Fruit fly (Drosophila melanogaster) whole organism, adult: ENCODE measurements around the gene MBD-like.
A peak's percentile ranks its signal among the peaks of the same experiment; 100 is the strongest.

ENCODE experiments used
- CG11617 ChIP-seq: fragments of 200-800 bp; sonication (Bioruptor generic); optimal IDR thresholded peaks from 2 replicates; lab custom pipeline; 2017; ENCODE audit warnings: mild to moderate bottlenecking, missing biosample characterization, missing genetic modification reagents, missing genetic modification characterization
- CG12768 ChIP-seq: fragments of 200-800 bp; sonication (Bioruptor generic); optimal IDR thresholded peaks from 2 replicates; lab custom pipeline; 2017; ENCODE audit warnings: missing biosample characterization, missing genetic modification characterization, mild to moderate bottlenecking, moderate library complexity, missing genetic modification reagents
- CG14711 ChIP-seq: fragments of 200-800 bp; sonication (Bioruptor generic); optimal IDR thresholded peaks from 2 replicates; lab custom pipeline; 2018; ENCODE audit warnings: missing biosample characterization, mild to moderate bottlenecking, missing genetic modification characterization, moderate library complexity
- CG1620 ChIP-seq: fragments of 200-800 bp; sonication (Bioruptor generic); optimal IDR thresholded peaks from 2 replicates; lab custom pipeline; 2016; ENCODE audit warnings: missing biosample characterization, missing genetic modification characterization
- CG33017 ChIP-seq: fragments of 200-800 bp; sonication (Bioruptor generic); optimal IDR thresholded peaks from 2 replicates; lab custom pipeline; 2018; ENCODE audit warnings: missing biosample characterization, mild to moderate bottlenecking, missing genetic modification characterization, moderate library complexity
- CG5204 ChIP-seq: fragments of 200-800 bp; sonication (Bioruptor generic); optimal IDR thresholded peaks from 2 replicates; lab custom pipeline; 2016; ENCODE audit warnings: missing biosample characterization, missing genetic modification characterization
- CG7045 ChIP-seq: fragments of 200-800 bp; sonication (Bioruptor generic); optimal IDR thresholded peaks from 2 replicates; lab custom pipeline; 2017; ENCODE audit warnings: missing biosample characterization, mild to moderate bottlenecking, missing genetic modification characterization
- CG7101 ChIP-seq: fragments of 200-800 bp; sonication (Bioruptor generic); optimal IDR thresholded peaks from 2 replicates; lab custom pipeline; 2018; ENCODE audit warnings: missing biosample characterization, mild to moderate bottlenecking, missing genetic modification characterization, moderate library complexity
- Clk ChIP-seq: fragments of 200-800 bp; sonication (Bioruptor generic); optimal IDR thresholded peaks from 2 replicates; lab custom pipeline; 2017; ENCODE audit warnings: missing biosample characterization, missing genetic modification characterization
- Crg-1 ChIP-seq: fragments of 200-800 bp; sonication (Bioruptor generic); optimal IDR thresholded peaks from 2 replicates; lab custom pipeline; 2016; ENCODE audit warnings: missing biosample characterization, missing genetic modification characterization
- Hr96 ChIP-seq: fragments of 200-800 bp; sonication (Bioruptor generic); optimal IDR thresholded peaks from 2 replicates; lab custom pipeline; 2016; ENCODE audit warnings: missing biosample characterization, missing genetic modification characterization
- Mnt ChIP-seq: fragments of 200-800 bp; sonication (Bioruptor generic); optimal IDR thresholded peaks from 2 replicates; lab custom pipeline; 2016; ENCODE audit warnings: missing biosample characterization, mild to moderate bottlenecking, missing genetic modification characterization
- bab1 ChIP-seq: fragments of 200-800 bp; sonication (Bioruptor generic); optimal IDR thresholded peaks from 3 replicates; lab custom pipeline; 2019; ENCODE audit warnings: missing biosample characterization, mild to moderate bottlenecking, missing genetic modification characterization, moderate library complexity
- cic ChIP-seq: fragments of 200-800 bp; sonication (Bioruptor generic); optimal IDR thresholded peaks from 2 replicates; lab custom pipeline; 2017; ENCODE audit warnings: missing biosample characterization, mild to moderate bottlenecking, missing genetic modification characterization, moderate library complexity
- cnc ChIP-seq, 2 experiments: fragments of >200 bp; optimal IDR thresholded peaks; 2 replicates each; lab custom pipeline; 2017
- kay ChIP-seq: fragments of 200-800 bp; sonication (Bioruptor generic); peaks from one replicate; lab custom pipeline; 2016; ENCODE audit warnings: missing biosample characterization, missing genetic modification characterization, borderline replicate concordance
- ovo ChIP-seq: fragments of 200-800 bp; sonication (Bioruptor generic); optimal IDR thresholded peaks from 2 replicates; lab custom pipeline; 2016; ENCODE audit warnings: missing biosample characterization, missing genetic modification characterization
- pad ChIP-seq: fragments of 200-800 bp; sonication (Bioruptor generic); optimal IDR thresholded peaks from 3 replicates; lab custom pipeline; 2017; ENCODE audit warnings: missing biosample characterization, missing genetic modification characterization, mild to moderate bottlenecking, moderate library complexity, missing genetic modification reagents
- tj ChIP-seq: fragments of 200-800 bp; sonication (Bioruptor generic); optimal IDR thresholded peaks from 3 replicates; lab custom pipeline; 2017; ENCODE audit warnings: missing biosample characterization, mild to moderate bottlenecking, missing genetic modification characterization, moderate library complexity
- toe ChIP-seq: fragments of 200-800 bp; sonication (Bioruptor generic); optimal IDR thresholded peaks from 2 replicates; lab custom pipeline; 2016; ENCODE audit warnings: missing biosample characterization, missing genetic modification characterization

MBD-like gene

DNA sequence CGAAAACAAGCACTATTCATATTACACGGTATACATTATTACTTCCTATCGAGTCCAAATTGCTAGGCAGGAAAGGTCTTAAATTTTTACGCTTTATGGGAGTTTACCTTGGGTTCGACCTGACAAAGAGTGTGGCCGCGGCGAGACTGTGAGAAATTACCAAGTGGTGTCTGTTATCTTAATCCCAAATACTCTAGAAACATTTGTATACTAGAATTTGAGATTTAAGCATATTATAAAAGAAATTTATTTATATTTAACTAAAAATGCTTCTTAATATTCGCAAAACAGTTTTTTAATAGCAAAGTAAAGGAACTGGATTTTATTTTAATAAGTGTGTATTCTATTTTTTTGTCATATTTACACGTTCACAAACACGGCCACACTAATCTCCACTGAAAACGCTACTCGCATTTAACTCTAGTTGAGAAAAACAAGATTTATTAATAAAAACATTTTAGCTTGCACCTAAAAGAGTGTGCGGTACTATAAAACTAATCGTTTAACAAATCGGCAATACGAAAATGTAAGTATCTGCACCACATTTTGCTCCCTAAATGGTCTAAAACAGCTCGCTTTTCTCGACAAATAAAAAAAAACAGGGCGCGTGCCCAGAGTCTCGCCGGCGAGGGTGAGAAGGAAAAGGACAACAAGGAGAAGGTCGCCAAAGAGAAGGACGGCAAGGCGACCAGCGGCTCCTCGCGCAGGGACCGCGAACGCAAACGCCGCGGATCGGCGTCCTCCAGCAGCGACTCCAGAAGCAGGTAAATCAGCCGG is 7.7 kb upstream of the MBD-like start, which contains the start of the genes mura and RnpS1:
mura (minus strand) TSS at position 148 of the 777 bp plus-strand sequence.
RnpS1 (plus strand) TSS at position 376 of the 777 bp plus-strand sequence.
- TF ChIP-seq bab1 (GFP tag; lab: Kevin White, UChicago) (peak; percentile 20), toe (no peak), ovo (no peak), kay (GFP tag; lab: Kevin White, UChicago) (no peak), cic (GFP tag; lab: Kevin White, UChicago) (peak; percentile 53), CG1620 (no peak), Mnt (peak; percentile 8), CG5204 (GFP tag; lab: Kevin White, UChicago) (no peak)

DNA sequence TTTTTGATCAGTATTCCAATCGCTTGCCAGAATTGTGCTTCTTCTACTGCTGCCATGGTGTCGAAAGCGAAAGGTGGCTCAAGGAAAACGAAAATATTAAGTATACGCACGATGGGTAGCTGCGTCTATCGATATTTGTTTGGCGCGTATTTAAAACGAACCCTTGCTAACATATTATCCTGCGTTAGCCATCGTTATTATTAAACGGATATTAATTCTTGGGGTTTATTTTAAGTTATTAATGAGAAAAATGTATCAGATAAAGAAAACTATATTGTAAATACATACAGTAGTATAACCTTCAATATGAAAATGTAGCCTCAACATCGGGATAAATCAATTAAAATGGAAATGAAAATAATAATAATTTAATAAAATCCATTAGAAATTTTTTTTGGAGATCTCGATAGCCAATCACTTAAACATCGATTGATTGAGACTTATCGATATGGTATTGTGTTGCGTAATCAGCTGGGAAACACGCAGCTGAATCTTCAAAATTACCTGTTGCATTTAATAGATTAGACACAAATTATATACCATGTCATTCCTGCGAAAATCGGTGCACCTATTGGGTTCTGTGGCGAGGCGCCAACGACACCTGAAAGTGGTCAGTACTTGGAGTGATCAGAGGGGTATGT is 4.1 kb upstream of the MBD-like start, which contains the start of the genes CG9386 and BckdhA:
CG9386 (minus strand) TSS at position 75 of the 641 bp plus-strand sequence.
BckdhA (plus strand) TSS at position 452 of the 641 bp plus-strand sequence.
- TF ChIP-seq Hr96 (GFP tag; lab: Kevin White, UChicago) (no peak), cnc (optimal IDR thresholded peaks at IDR 0.05; lab: Kevin White, UChicago) (no peak), CG1620 (peak; percentile 72), Clk (GFP tag; lab: Kevin White, UChicago) (no peak), CG7101 (peak; percentile 30), Crg-1 (GFP tag; lab: Kevin White, UChicago) (peak; percentile 41), kay (GFP tag; lab: Kevin White, UChicago) (no peak), ovo (peak; percentile 1), CG5204 (GFP tag; lab: Kevin White, UChicago) (no peak), CG33017 (tag; lab: Kevin White, UChicago) (no peak), CG7045 (GFP tag; lab: Kevin White, UChicago) (peak; percentile 5), CG11617 (GFP tag; lab: Kevin White, UChicago) (peak; percentile 67), bab1 (GFP tag; lab: Kevin White, UChicago) (peak; percentile 35), Mnt (peak; percentile 80), CG12768 (no peak), pad (GFP tag; lab: Kevin White, UChicago) (peak; percentile 42), CG14711 (tag; lab: Kevin White, UChicago) (peak; percentile 10), cic (GFP tag; lab: Kevin White, UChicago) (peak; percentile 33), tj (GFP tag; lab: Kevin White, UChicago) (peak; percentile 46), toe (no peak)

- TF ChIP-seq kay (GFP tag; lab: Kevin White, UChicago) = no peak
- TF ChIP-seq CG12768 = no peak
- no peak for TF ChIP-seq Crg-1 (GFP tag; lab: Kevin White, UChicago)
- TF ChIP-seq CG5204 (GFP tag; lab: Kevin White, UChicago) = no peak
- no peak for TF ChIP-seq Mnt
- TF ChIP-seq CG33017 (tag; lab: Kevin White, UChicago) = no peak
- TF ChIP-seq cic (GFP tag; lab: Kevin White, UChicago) = no peak
- TF ChIP-seq ovo = no peak
- no peak for TF ChIP-seq CG7101
Measured at dm6 chr3R:9561121-9561520, 1.6 kb downstream of the MBD-like start.

dm6 chr3R:9563240-9563992 is 3.9 kb downstream of the MBD-like start, which contains the start of the genes CG9393 and Vps45:
Gene CG9393, minus strand, starts transcription at chr3R:9563673.
Gene Vps45, plus strand, starts transcription at chr3R:9563924.
- no peak for TF ChIP-seq CG5204 (GFP tag; lab: Kevin White, UChicago)
- TF ChIP-seq cic (GFP tag; lab: Kevin White, UChicago) = no peak
- peak; percentile 27 for TF ChIP-seq CG33017 (tag; lab: Kevin White, UChicago)
- TF ChIP-seq Mnt = peak; percentile 82
- TF ChIP-seq CG11617 (GFP tag; lab: Kevin White, UChicago) = peak; percentile 70
- TF ChIP-seq CG7045 (GFP tag; lab: Kevin White, UChicago) = peak; percentile 28
- TF ChIP-seq CG12768 = peak; percentile 32
- no peak for TF ChIP-seq kay (GFP tag; lab: Kevin White, UChicago)
- TF ChIP-seq bab1 (GFP tag; lab: Kevin White, UChicago) = peak; percentile 57
- peak; percentile 63 for TF ChIP-seq CG7101
- TF ChIP-seq Hr96 (GFP tag; lab: Kevin White, UChicago) = no peak
- peak; percentile 37 for TF ChIP-seq Crg-1 (GFP tag; lab: Kevin White, UChicago)
- peak; percentile 75 for TF ChIP-seq CG1620
- no peak for TF ChIP-seq cnc (optimal IDR thresholded peaks at IDR 0.05; lab: Kevin White, UChicago)
- peak; percentile 56 for TF ChIP-seq ovo
- TF ChIP-seq tj (GFP tag; lab: Kevin White, UChicago) = peak; percentile 26
- peak; percentile 74 for TF ChIP-seq CG14711 (tag; lab: Kevin White, UChicago)

- TF ChIP-seq CG5204 (GFP tag; lab: Kevin White, UChicago) = no peak
- TF ChIP-seq bab1 (GFP tag; lab: Kevin White, UChicago) = no peak
- no peak for TF ChIP-seq Clk (GFP tag; lab: Kevin White, UChicago)
- no peak for TF ChIP-seq CG12768
- TF ChIP-seq cnc (optimal IDR thresholded peaks at IDR 0.05; lab: Kevin White, UChicago) = no peak
- TF ChIP-seq tj (GFP tag; lab: Kevin White, UChicago) = no peak
- TF ChIP-seq CG7101 = no peak
- TF ChIP-seq Hr96 (GFP tag; lab: Kevin White, UChicago) = no peak
- no peak for TF ChIP-seq CG33017 (tag; lab: Kevin White, UChicago)
- TF ChIP-seq cic (GFP tag; lab: Kevin White, UChicago) = no peak
- TF ChIP-seq ovo = no peak
- no peak for TF ChIP-seq CG7045 (GFP tag; lab: Kevin White, UChicago)
Measured at dm6 chr3R:9565895-9566294, 6.3 kb downstream of the MBD-like start, which contains the start of gene CG16789. Gene CG16789, plus strand, starts transcription at chr3R:9566195.
